Worm (Caenorhabditis elegans) whole organism, mixed stage, embryonic: Measurements from ENCODE around the gene T04C12.1.

Experiments used
- elt-1 ChIP-seq: sonication (generic microtip); optimal IDR thresholded peaks from 2 replicates; lab custom pipeline; 2017; ENCODE audit warnings: missing genetic modification characterization, mild to moderate bottlenecking, missing compliant biosample characterization, antibody characterized with exemption, moderate library complexity, borderline replicate concordance; ENCODE audit not compliant: insufficient read depth
- flh-1 ChIP-seq: fragments of 200-800 bp; sonication (Bioruptor generic); optimal IDR thresholded peaks from 2 replicates; lab custom pipeline; 2018; ENCODE audit warnings: mild to moderate bottlenecking, missing genetic modification characterization, moderate library complexity, missing compliant biosample characterization
- lin-13 ChIP-seq: fragments of 150-350 bp; optimal IDR thresholded peaks from 2 replicates; lab custom pipeline; 2014; ENCODE audit warnings: missing biosample characterization, missing genetic modification characterization
- lsy-2 ChIP-seq: fragments of 150-350 bp; optimal IDR thresholded peaks from 2 replicates; lab custom pipeline; 2014; ENCODE audit warnings: missing biosample characterization, missing genetic modification characterization
- nhr-12 ChIP-seq: fragments of 150-350 bp; optimal IDR thresholded peaks from 2 replicates; lab custom pipeline; 2014; ENCODE audit warnings: missing biosample characterization, missing genetic modification characterization
- nhr-237 ChIP-seq: fragments of 150-350 bp; optimal IDR thresholded peaks from 2 replicates; lab custom pipeline; 2014; ENCODE audit warnings: missing biosample characterization, missing genetic modification characterization
- pha-4 ChIP-seq: fragments of 150-350 bp; optimal IDR thresholded peaks from 2 replicates; lab custom pipeline; 2018; ENCODE audit warnings: missing biosample characterization, missing genetic modification reagents, missing genetic modification characterization

DNA sequence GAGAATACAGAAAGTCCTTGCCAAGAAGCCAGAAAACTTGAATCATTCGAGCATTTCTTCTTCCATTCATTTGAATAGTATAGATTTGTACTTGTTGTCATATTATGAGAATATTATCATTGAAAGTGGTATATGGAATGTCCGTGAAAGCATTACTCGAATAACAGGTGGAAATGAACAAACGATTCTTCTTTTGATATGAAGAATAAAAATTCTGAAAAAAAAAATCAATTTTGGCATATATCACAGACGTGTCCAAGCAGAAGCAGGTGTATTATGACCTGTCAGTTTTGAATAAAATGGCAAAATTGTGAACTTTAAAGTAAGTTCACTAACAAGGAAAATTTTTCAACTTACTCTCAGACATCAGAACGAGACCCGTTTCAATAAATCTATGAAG is 2.0 kb downstream of the T04C12.1 start, which contains the start of gene srh-75:
- TF ChIP-seq lin-13, result no peak
- TF ChIP-seq flh-1, result no peak
- no peak for TF ChIP-seq lsy-2 (tag; lab: Kevin White, UChicago)
- no peak for TF ChIP-seq nhr-12
- no peak for TF ChIP-seq pha-4 (tag; lab: Kevin White, UChicago)
- TF ChIP-seq elt-1 (tag; lab: Kevin White, UChicago), result no peak
- no peak for TF ChIP-seq nhr-237 (tag; lab: Kevin White, UChicago)
